Fruit fly (Drosophila melanogaster) whole organism, pupa: ENCODE measurements around the gene CG14302.

Experiments
- CG10348 ChIP-seq: fragments of 200-800 bp; sonication (Bioruptor generic); IDR thresholded peaks from 2 replicates; pipeline ENCODE4 v1.3.6; 2022; ENCODE audit warnings: missing biosample characterization, missing genetic modification characterization
- CG12605 ChIP-seq: fragments of 200-800 bp; sonication (Bioruptor generic); IDR thresholded peaks from 2 replicates; pipeline ENCODE4 v1.3.6; 2022; ENCODE audit warnings: missing biosample characterization, missing genetic modification characterization
- CG13204 ChIP-seq: fragments of 200-800 bp; sonication (Bioruptor generic); optimal IDR thresholded peaks from 2 replicates; lab custom pipeline; 2018; ENCODE audit warnings: missing biosample characterization, mild to moderate bottlenecking, missing genetic modification characterization, moderate library complexity
- CG14655 ChIP-seq: fragments of 200-800 bp; sonication (Bioruptor generic); optimal IDR thresholded peaks from 3 replicates; lab custom pipeline; 2017; ENCODE audit warnings: mild to moderate bottlenecking, missing biosample characterization, missing genetic modification reagents, missing genetic modification characterization
- CG15710 ChIP-seq: fragments of 200-800 bp; sonication (Bioruptor generic); optimal IDR thresholded peaks from 2 replicates; lab custom pipeline; 2018; ENCODE audit warnings: missing biosample characterization, mild to moderate bottlenecking, missing genetic modification characterization, moderate library complexity
- CG17806 ChIP-seq: fragments of 200-800 bp; sonication (Bioruptor generic); optimal IDR thresholded peaks from 2 replicates; lab custom pipeline; 2018; ENCODE audit warnings: missing biosample characterization, mild to moderate bottlenecking, missing genetic modification characterization, moderate library complexity
- CG32121 ChIP-seq: fragments of 200-800 bp; sonication (Bioruptor generic); IDR thresholded peaks from 2 replicates; pipeline ENCODE4 v1.3.6; 2022; ENCODE audit warnings: missing biosample characterization, missing genetic modification characterization
- CG34367 ChIP-seq: fragments of 200-800 bp; sonication (Bioruptor generic); optimal IDR thresholded peaks from 2 replicates; lab custom pipeline; 2018; ENCODE audit warnings: missing biosample characterization, mild to moderate bottlenecking, missing genetic modification characterization
- CG4496 ChIP-seq: fragments of 200-800 bp; sonication (Bioruptor generic); IDR thresholded peaks from 3 replicates; pipeline ENCODE4 v1.3.6; 2022; ENCODE audit warnings: missing biosample characterization, missing genetic modification characterization
- CG8159 ChIP-seq: fragments of 200-800 bp; sonication (Bioruptor generic); optimal IDR thresholded peaks from 3 replicates; lab custom pipeline; 2018; ENCODE audit warnings: missing biosample characterization, mild to moderate bottlenecking, missing genetic modification characterization, moderate library complexity
- CG8301 ChIP-seq: fragments of 200-800 bp; sonication (Bioruptor generic); optimal IDR thresholded peaks from 2 replicates; lab custom pipeline; 2018; ENCODE audit warnings: missing biosample characterization, mild to moderate bottlenecking, missing genetic modification characterization
- CG9948 ChIP-seq: fragments of 200-800 bp; sonication (Bioruptor generic); optimal IDR thresholded peaks from 2 replicates; lab custom pipeline; 2018; ENCODE audit warnings: missing biosample characterization, mild to moderate bottlenecking, missing genetic modification characterization, moderate library complexity
- D1 ChIP-seq: fragments of 200-800 bp; sonication (Bioruptor generic); optimal IDR thresholded peaks from 2 replicates; lab custom pipeline; 2018; ENCODE audit warnings: missing biosample characterization, mild to moderate bottlenecking, missing genetic modification characterization, moderate library complexity
- EcR ChIP-seq: fragments of 200-800 bp; sonication (Bioruptor generic); optimal IDR thresholded peaks from 3 replicates; lab custom pipeline; 2019; ENCODE audit warnings: missing biosample characterization, missing genetic modification characterization, mild to moderate bottlenecking, moderate library complexity, missing genetic modification reagents
- Ets98B ChIP-seq: fragments of 200-800 bp; sonication (Bioruptor generic); IDR thresholded peaks from 2 replicates; pipeline ENCODE4 v1.3.6; 2022; ENCODE audit warnings: missing biosample characterization, missing genetic modification characterization
- Pif1A ChIP-seq: fragments of 200-800 bp; sonication (Bioruptor generic); optimal IDR thresholded peaks from 3 replicates; lab custom pipeline; 2016; ENCODE audit warnings: missing biosample characterization, missing genetic modification characterization
- Pif1B ChIP-seq: fragments of 200-800 bp; sonication (Bioruptor generic); optimal IDR thresholded peaks from 3 replicates; lab custom pipeline; 2016; ENCODE audit warnings: missing biosample characterization, missing genetic modification characterization
- Snoo ChIP-seq: fragments of 200-800 bp; sonication (Bioruptor generic); optimal IDR thresholded peaks from 3 replicates; lab custom pipeline; 2017; ENCODE audit warnings: missing biosample characterization, mild to moderate bottlenecking, missing genetic modification characterization, inconsistent platforms
- fd96Ca ChIP-seq: fragments of 200-800 bp; sonication (Bioruptor generic); IDR thresholded peaks from 3 replicates; pipeline ENCODE4 v1.3.6; 2022; ENCODE audit warnings: missing biosample characterization, missing genetic modification characterization
- gl ChIP-seq: fragments of 200-800 bp; sonication (Bioruptor generic); optimal IDR thresholded peaks from 2 replicates; lab custom pipeline; 2018; ENCODE audit warnings: missing biosample characterization, mild to moderate bottlenecking, missing genetic modification characterization
- rn ChIP-seq: fragments of 200-800 bp; sonication (Bioruptor generic); IDR thresholded peaks from 2 replicates; pipeline ENCODE4 v1.3.6; 2022; ENCODE audit warnings: missing biosample characterization, missing genetic modification characterization

CG14302 gene

dm6 chr3R:18739435-18739977 is 7.0 kb downstream of the CG14302 start:
- TF ChIP-seq CG32121 (GFP tag; lab: Robert Waterston, UW) (peak; percentile 40; the same call in 1 of the 2 replicates), CG15710 (tag; lab: Kevin White, UChicago) (peak; percentile 7), D1 (tag; lab: Kevin White, UChicago) (no peak), CG4496 (GFP tag; lab: Robert Waterston, UW) (peak; percentile 57; the same call in 1 of the 3 replicates), gl (tag; lab: Kevin White, UChicago) (peak; percentile 4), CG13204 (GFP tag; lab: Kevin White, UChicago) (no peak), fd96Ca (GFP tag; lab: Robert Waterston, UW) (no peak), CG9948 (no peak), CG8301 (peak; percentile 7), CG17806 (tag; lab: Kevin White, UChicago) (peak; percentile 19), CG14655 (peak; percentile 56), Ets98B (GFP tag; lab: Robert Waterston, UW) (no peak), EcR (GFP tag; lab: Kevin White, UChicago) (peak; percentile 64), CG10348 (GFP tag; lab: Robert Waterston, UW) (no peak), CG8159 (tag; lab: Kevin White, UChicago) (no peak), Pif1B (no peak), Snoo (tag; lab: Kevin White, UChicago) (no peak), CG34367 (tag; lab: Kevin White, UChicago) (no peak), rn (GFP tag; lab: Robert Waterston, UW) (no peak), Pif1A (GFP tag; lab: Kevin White, UChicago) (no peak), CG12605 (GFP tag; lab: Robert Waterston, UW) (peak; percentile 53; the same call in 1 of the 2 replicates)

DNA sequence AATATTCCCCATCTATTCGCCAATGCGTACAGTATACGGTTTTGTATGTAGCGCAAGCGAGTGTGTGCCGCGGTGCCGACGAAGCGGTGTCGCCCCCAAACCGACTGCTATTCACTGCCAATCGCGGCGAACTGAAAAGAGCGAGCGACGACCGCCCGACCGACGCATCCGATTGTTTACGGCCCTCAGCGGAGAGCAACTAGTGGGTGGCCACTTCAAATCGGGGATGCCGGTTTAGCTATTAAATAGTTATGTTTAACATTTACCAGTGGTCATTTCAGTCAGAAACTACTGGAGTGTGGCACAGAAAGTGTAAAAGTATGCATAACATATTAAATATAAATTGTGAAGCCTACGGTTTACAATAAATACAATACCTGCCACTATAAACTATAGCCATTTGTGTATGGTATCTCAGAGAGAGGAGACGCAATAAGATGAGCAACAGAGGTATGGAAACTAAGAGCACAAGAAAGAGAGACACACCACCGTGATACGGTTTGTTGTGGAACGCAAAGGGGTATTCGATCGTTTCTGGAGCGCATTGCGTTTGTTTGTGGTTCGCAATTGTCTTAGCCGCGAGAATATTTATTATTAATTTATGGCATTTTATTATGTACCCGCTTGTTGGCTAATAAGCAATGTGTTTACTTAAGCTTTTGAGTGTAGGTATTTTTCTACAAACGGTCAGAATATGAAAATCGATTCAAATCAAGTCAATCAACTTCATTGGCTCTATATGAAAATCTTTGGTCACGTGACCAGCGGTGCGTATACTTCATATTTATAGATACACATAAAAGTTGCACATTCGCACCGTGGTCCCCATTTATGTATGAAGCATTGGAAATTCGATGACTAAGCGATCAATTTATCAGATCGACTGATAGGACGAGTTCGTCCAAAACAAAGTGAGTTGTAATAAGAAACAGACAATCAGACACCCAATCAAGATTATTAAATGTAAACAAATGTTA is 7.8 kb downstream of the CG14302 start:
- TF ChIP-seq rn (GFP tag; lab: Robert Waterston, UW), result no peak
- TF ChIP-seq CG14655, result no peak
- peak; percentile 8; the same call in 1 of the 2 replicates for TF ChIP-seq CG12605 (GFP tag; lab: Robert Waterston, UW)
- peak; percentile 39 for TF ChIP-seq EcR (GFP tag; lab: Kevin White, UChicago)
- TF ChIP-seq CG9948, result no peak
- TF ChIP-seq CG4496 (GFP tag; lab: Robert Waterston, UW), result peak; percentile 45; the same call in 1 of the 3 replicates
- TF ChIP-seq CG34367 (tag; lab: Kevin White, UChicago), result no peak
- no peak for TF ChIP-seq Snoo (tag; lab: Kevin White, UChicago)
- no peak for TF ChIP-seq Ets98B (GFP tag; lab: Robert Waterston, UW)
- TF ChIP-seq fd96Ca (GFP tag; lab: Robert Waterston, UW), result no peak
- TF ChIP-seq Pif1A (GFP tag; lab: Kevin White, UChicago), result no peak
- no peak for TF ChIP-seq CG8301
- TF ChIP-seq CG17806 (tag; lab: Kevin White, UChicago), result no peak
- TF ChIP-seq gl (tag; lab: Kevin White, UChicago), result no peak
- no peak for TF ChIP-seq CG15710 (tag; lab: Kevin White, UChicago)
- TF ChIP-seq CG13204 (GFP tag; lab: Kevin White, UChicago), result peak; percentile 69
- TF ChIP-seq Pif1B, result peak; percentile 34

DNA sequence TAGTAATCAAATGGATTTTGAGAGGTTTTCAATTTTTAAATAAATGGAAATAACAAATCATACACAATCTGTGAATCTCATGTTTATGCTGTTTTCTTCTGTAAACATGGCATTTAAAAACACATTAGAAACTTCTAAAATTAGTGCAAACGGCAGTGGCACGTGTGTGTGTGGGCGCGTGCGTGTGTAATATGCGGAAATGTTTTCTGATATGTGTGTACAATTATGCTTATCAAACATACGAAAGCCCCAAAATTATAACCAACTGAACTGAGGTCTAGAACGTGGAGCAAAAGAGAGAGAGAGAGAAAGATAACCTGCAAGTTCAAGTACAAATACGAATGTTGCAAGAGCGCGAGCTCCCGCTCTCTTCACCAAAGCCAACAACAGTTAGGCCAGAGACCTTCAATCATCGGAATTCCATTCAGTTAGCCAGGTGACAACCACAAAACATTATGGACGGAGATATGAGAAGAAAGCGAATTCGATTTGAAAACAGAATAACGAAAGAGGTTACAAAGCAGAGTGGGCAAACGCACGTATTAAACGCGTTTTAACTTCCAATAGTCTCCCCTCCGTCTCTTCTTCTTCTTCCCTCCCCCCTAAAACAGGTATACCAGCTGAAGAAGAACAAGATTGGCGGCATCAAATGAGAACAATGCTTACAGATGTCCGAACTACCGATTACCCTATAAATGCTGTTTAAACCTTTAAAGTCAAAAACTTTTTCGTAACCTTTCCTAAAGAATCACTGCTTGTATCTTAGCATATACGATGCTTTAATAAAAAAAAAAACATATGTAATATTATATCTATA is 8.8 kb downstream of the CG14302 start:
- TF ChIP-seq fd96Ca (GFP tag; lab: Robert Waterston, UW) (peak; percentile 79; the same call in 2 of the 3 replicates), CG32121 (GFP tag; lab: Robert Waterston, UW) (peak; percentile 90), CG34367 (tag; lab: Kevin White, UChicago) (peak; percentile 83), CG14655 (peak; percentile 96), CG15710 (tag; lab: Kevin White, UChicago) (peak; percentile 87), Snoo (tag; lab: Kevin White, UChicago) (peak; percentile 95), CG13204 (GFP tag; lab: Kevin White, UChicago) (peak; percentile 74), D1 (tag; lab: Kevin White, UChicago) (peak; percentile 70), CG17806 (tag; lab: Kevin White, UChicago) (peak; percentile 90), CG12605 (GFP tag; lab: Robert Waterston, UW) (peak; percentile 91), CG8159 (tag; lab: Kevin White, UChicago) (peak; percentile 87), Pif1A (GFP tag; lab: Kevin White, UChicago) (peak; percentile 90), Pif1B (peak; percentile 93), CG10348 (GFP tag; lab: Robert Waterston, UW) (peak; percentile 45; the same call in 1 of the 2 replicates), CG9948 (peak; percentile 88), CG8301 (peak; percentile 95), gl (tag; lab: Kevin White, UChicago) (peak; percentile 71), rn (GFP tag; lab: Robert Waterston, UW) (peak; percentile 79), Ets98B (GFP tag; lab: Robert Waterston, UW) (peak; percentile 94), EcR (GFP tag; lab: Kevin White, UChicago) (no peak), CG4496 (GFP tag; lab: Robert Waterston, UW) (peak; percentile 96)

DNA sequence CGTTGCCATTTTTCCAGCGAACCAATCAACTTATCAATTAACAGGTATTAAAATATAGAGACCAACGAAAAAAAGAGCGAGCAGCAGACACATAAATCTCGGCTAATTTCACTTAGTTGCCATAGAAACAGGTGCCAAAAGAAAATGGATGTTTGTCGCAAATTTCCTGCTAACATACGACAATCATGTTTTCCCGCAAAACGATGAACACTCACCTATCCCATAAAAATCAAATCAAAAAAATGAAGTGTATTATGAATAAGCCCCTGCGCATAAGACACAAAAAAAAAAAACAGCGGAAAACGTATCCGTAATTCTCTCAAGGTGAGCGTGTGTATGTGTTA is 9.3 kb downstream of the CG14302 start:
- TF ChIP-seq CG13204 (GFP tag; lab: Kevin White, UChicago) (no peak), rn (GFP tag; lab: Robert Waterston, UW) (no peak), gl (tag; lab: Kevin White, UChicago) (no peak), Ets98B (GFP tag; lab: Robert Waterston, UW) (no peak), CG34367 (tag; lab: Kevin White, UChicago) (no peak), D1 (tag; lab: Kevin White, UChicago) (no peak), CG4496 (GFP tag; lab: Robert Waterston, UW) (no peak), CG17806 (tag; lab: Kevin White, UChicago) (no peak), CG12605 (GFP tag; lab: Robert Waterston, UW) (no peak), CG15710 (tag; lab: Kevin White, UChicago) (no peak)
- TF ChIP-seq, all 21 proteins: peak for 0
